Fruit fly (Drosophila melanogaster): ENCODE measurements around the gene Surf4.

- TF ChIP-seq CG10348 (GFP tag; IDR thresholded peaks at IDR 0.05) (no peak), CG8159 (tag; optimal IDR thresholded peaks at IDR 0.05) (peak; percentile 98), fd96Ca (GFP tag; IDR thresholded peaks at IDR 0.05) (peak; percentile 71), CG17806 (tag; optimal IDR thresholded peaks at IDR 0.05) (peak; percentile 44), CG4496 (GFP tag; IDR thresholded peaks at IDR 0.05) (peak; percentile 53; the same call in 2 of the 3 replicates), gl (tag; optimal IDR thresholded peaks at IDR 0.05) (no peak), EcR (GFP tag; optimal IDR thresholded peaks at IDR 0.05) (no peak), Snoo (tag; optimal IDR thresholded peaks at IDR 0.05) (peak; percentile 61), rn (GFP tag; IDR thresholded peaks at IDR 0.05) (0 out of 2 replicates have a peak, but pooled peaks have one; percentile 4), CG13204 (GFP tag; optimal IDR thresholded peaks at IDR 0.05) (no peak), Pif1A (GFP tag; optimal IDR thresholded peaks at IDR 0.05) (no peak)
These were observed 25.8 kb downstream of the Surf4 start, which contains the start of the genes CG6276 and CG44040 for dm6 chr3R:15319912-15320746.

All from whole organism, pupa.